Worm (Caenorhabditis elegans): ENCODE data around the gene exos-1.

Gene exos-1

ce11 chrIII:11054532-11055265, 45.9 kb downstream of the exos-1 start (continued):
- no peak for TF ChIP-seq elt-2 (tag; optimal IDR thresholded peaks at IDR 0.05)
- TF ChIP-seq ceh-2 (tag; optimal IDR thresholded peaks at IDR 0.05) = peak; percentile 25
- peak; percentile 50 for TF ChIP-seq ceh-34 (tag; optimal IDR thresholded peaks at IDR 0.05)
- TF ChIP-seq fkh-6 (tag; optimal IDR thresholded peaks at IDR 0.05) = no peak
- TF ChIP-seq lin-11 (tag; optimal IDR thresholded peaks at IDR 0.05) = no peak
- TF ChIP-seq pat-9 (tag; optimal IDR thresholded peaks at IDR 0.05) = no peak
- TF ChIP-seq syd-9 (tag; optimal IDR thresholded peaks at IDR 0.05) = no peak
- TF ChIP-seq ceh-18 (tag; optimal IDR thresholded peaks at IDR 0.05) = no peak

ce11 chrIII:11059775-11060174, 50.9 kb downstream of the exos-1 start:
- TF ChIP-seq elt-2 (tag; optimal IDR thresholded peaks at IDR 0.05) = peak; percentile 71
- no peak for TF ChIP-seq nfya-1 (tag; optimal IDR thresholded peaks at IDR 0.05)
